Fruit fly (Drosophila melanogaster) whole organism, adult: ENCODE measurements around the gene CG14185.
A peak's percentile ranks its signal among the peaks of the same experiment; 100 is the strongest.

Source experiments
- CG11617 ChIP-seq: fragments of 200-800 bp; sonication (Bioruptor generic); optimal IDR thresholded peaks from 2 replicates; lab custom pipeline; 2017; ENCODE audit warnings: mild to moderate bottlenecking, missing biosample characterization, missing genetic modification reagents, missing genetic modification characterization
- CG12768 ChIP-seq: fragments of 200-800 bp; sonication (Bioruptor generic); optimal IDR thresholded peaks from 2 replicates; lab custom pipeline; 2017; ENCODE audit warnings: missing biosample characterization, missing genetic modification characterization, mild to moderate bottlenecking, moderate library complexity, missing genetic modification reagents
- CG14711 ChIP-seq: fragments of 200-800 bp; sonication (Bioruptor generic); optimal IDR thresholded peaks from 2 replicates; lab custom pipeline; 2018; ENCODE audit warnings: missing biosample characterization, mild to moderate bottlenecking, missing genetic modification characterization, moderate library complexity
- CG1620 ChIP-seq: fragments of 200-800 bp; sonication (Bioruptor generic); optimal IDR thresholded peaks from 2 replicates; lab custom pipeline; 2016; ENCODE audit warnings: missing biosample characterization, missing genetic modification characterization
- CG33017 ChIP-seq: fragments of 200-800 bp; sonication (Bioruptor generic); optimal IDR thresholded peaks from 2 replicates; lab custom pipeline; 2018; ENCODE audit warnings: missing biosample characterization, mild to moderate bottlenecking, missing genetic modification characterization, moderate library complexity
- CG5204 ChIP-seq: fragments of 200-800 bp; sonication (Bioruptor generic); optimal IDR thresholded peaks from 2 replicates; lab custom pipeline; 2016; ENCODE audit warnings: missing biosample characterization, missing genetic modification characterization
- CG7045 ChIP-seq: fragments of 200-800 bp; sonication (Bioruptor generic); optimal IDR thresholded peaks from 2 replicates; lab custom pipeline; 2017; ENCODE audit warnings: missing biosample characterization, mild to moderate bottlenecking, missing genetic modification characterization
- CG7101 ChIP-seq: fragments of 200-800 bp; sonication (Bioruptor generic); optimal IDR thresholded peaks from 2 replicates; lab custom pipeline; 2018; ENCODE audit warnings: missing biosample characterization, mild to moderate bottlenecking, missing genetic modification characterization, moderate library complexity
- Clk ChIP-seq: fragments of 200-800 bp; sonication (Bioruptor generic); optimal IDR thresholded peaks from 2 replicates; lab custom pipeline; 2017; ENCODE audit warnings: missing biosample characterization, missing genetic modification characterization
- Crg-1 ChIP-seq: fragments of 200-800 bp; sonication (Bioruptor generic); optimal IDR thresholded peaks from 2 replicates; lab custom pipeline; 2016; ENCODE audit warnings: missing biosample characterization, missing genetic modification characterization
- Hr96 ChIP-seq: fragments of 200-800 bp; sonication (Bioruptor generic); optimal IDR thresholded peaks from 2 replicates; lab custom pipeline; 2016; ENCODE audit warnings: missing biosample characterization, missing genetic modification characterization
- Mnt ChIP-seq: fragments of 200-800 bp; sonication (Bioruptor generic); optimal IDR thresholded peaks from 2 replicates; lab custom pipeline; 2016; ENCODE audit warnings: missing biosample characterization, mild to moderate bottlenecking, missing genetic modification characterization
- bab1 ChIP-seq: fragments of 200-800 bp; sonication (Bioruptor generic); optimal IDR thresholded peaks from 3 replicates; lab custom pipeline; 2019; ENCODE audit warnings: missing biosample characterization, mild to moderate bottlenecking, missing genetic modification characterization, moderate library complexity
- cic ChIP-seq: fragments of 200-800 bp; sonication (Bioruptor generic); optimal IDR thresholded peaks from 2 replicates; lab custom pipeline; 2017; ENCODE audit warnings: missing biosample characterization, mild to moderate bottlenecking, missing genetic modification characterization, moderate library complexity
- cnc ChIP-seq, 2 experiments: fragments of >200 bp; optimal IDR thresholded peaks; 2 replicates each; lab custom pipeline; 2017
- kay ChIP-seq: fragments of 200-800 bp; sonication (Bioruptor generic); peaks from one replicate; lab custom pipeline; 2016; ENCODE audit warnings: missing biosample characterization, missing genetic modification characterization, borderline replicate concordance
- ovo ChIP-seq: fragments of 200-800 bp; sonication (Bioruptor generic); optimal IDR thresholded peaks from 2 replicates; lab custom pipeline; 2016; ENCODE audit warnings: missing biosample characterization, missing genetic modification characterization
- pad ChIP-seq: fragments of 200-800 bp; sonication (Bioruptor generic); optimal IDR thresholded peaks from 3 replicates; lab custom pipeline; 2017; ENCODE audit warnings: missing biosample characterization, missing genetic modification characterization, mild to moderate bottlenecking, moderate library complexity, missing genetic modification reagents
- tj ChIP-seq: fragments of 200-800 bp; sonication (Bioruptor generic); optimal IDR thresholded peaks from 3 replicates; lab custom pipeline; 2017; ENCODE audit warnings: missing biosample characterization, mild to moderate bottlenecking, missing genetic modification characterization, moderate library complexity
- toe ChIP-seq: fragments of 200-800 bp; sonication (Bioruptor generic); optimal IDR thresholded peaks from 2 replicates; lab custom pipeline; 2016; ENCODE audit warnings: missing biosample characterization, missing genetic modification characterization

CG14185 gene

DNA sequence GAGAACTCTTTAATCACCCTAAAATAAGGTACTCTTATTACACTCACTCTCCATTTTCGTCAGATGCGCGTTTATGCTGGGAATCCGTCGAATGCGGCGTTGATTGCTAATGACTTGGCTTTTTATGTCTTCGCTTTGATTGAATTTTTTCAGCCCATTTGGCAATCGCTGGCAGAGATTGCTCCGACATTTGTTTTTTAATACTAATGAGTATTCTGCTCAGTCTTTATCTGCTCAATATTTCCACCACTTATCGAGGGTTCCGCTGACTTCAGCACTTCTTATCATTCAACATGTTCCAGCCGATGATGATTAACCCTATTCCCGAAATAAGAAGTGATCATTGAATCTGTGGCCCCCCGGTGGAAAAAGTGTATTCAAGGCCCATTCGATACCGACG, 25.7 kb downstream of the CG14185 start, which contains the start of gene obst-J:
TSS of gene obst-J (minus strand) at position 101 of the 400 bp plus-strand sequence.
- no peak for TF ChIP-seq CG7045 (GFP tag; lab: Kevin White, UChicago)
- TF ChIP-seq pad (GFP tag; lab: Kevin White, UChicago) = no peak
- no peak for TF ChIP-seq cic
- TF ChIP-seq Hr96 (GFP tag; lab: Kevin White, UChicago) = no peak
- no peak for TF ChIP-seq tj (GFP tag; lab: Kevin White, UChicago)
- no peak for TF ChIP-seq bab1
- no peak for TF ChIP-seq toe (GFP tag; lab: Kevin White, UChicago)
- no peak for TF ChIP-seq Clk
- TF ChIP-seq ovo = no peak
- TF ChIP-seq CG5204 (GFP tag; lab: Kevin White, UChicago) = no peak
- no peak for TF ChIP-seq CG7101 (tag; lab: Kevin White, UChicago)
- TF ChIP-seq cnc (optimal IDR thresholded peaks at IDR 0.05; lab: Kevin White, UChicago) = no peak
- TF ChIP-seq CG1620 (GFP tag; lab: Kevin White, UChicago) = no peak
- no peak for TF ChIP-seq CG33017 (tag; lab: Kevin White, UChicago)
- TF ChIP-seq kay = no peak
- TF ChIP-seq Crg-1 (GFP tag; lab: Kevin White, UChicago) = no peak
- no peak for TF ChIP-seq CG11617 (GFP tag; lab: Kevin White, UChicago)
- no peak for TF ChIP-seq CG14711 (tag; lab: Kevin White, UChicago)

dm6 chr3L:20133168-20133567, 27.3 kb downstream of the CG14185 start, which contains the start of gene CG7335:
Gene CG7335 (minus strand): TSS chr3L:20133268.
- TF ChIP-seq cic (no peak), tj (GFP tag; lab: Kevin White, UChicago) (no peak), CG1620 (GFP tag; lab: Kevin White, UChicago) (no peak), bab1 (no peak), Hr96 (GFP tag; lab: Kevin White, UChicago) (no peak), CG5204 (GFP tag; lab: Kevin White, UChicago) (no peak), CG33017 (tag; lab: Kevin White, UChicago) (no peak), Mnt (GFP tag; lab: Kevin White, UChicago) (no peak), cnc (optimal IDR thresholded peaks at IDR 0.05; lab: Kevin White, UChicago) (no peak), kay (no peak), CG11617 (GFP tag; lab: Kevin White, UChicago) (no peak), toe (GFP tag; lab: Kevin White, UChicago) (no peak), CG7045 (GFP tag; lab: Kevin White, UChicago) (no peak), Clk (no peak), CG12768 (GFP tag; lab: Kevin White, UChicago) (no peak), pad (GFP tag; lab: Kevin White, UChicago) (no peak), CG14711 (tag; lab: Kevin White, UChicago) (no peak), ovo (no peak)

- TF ChIP-seq CG12768 (GFP tag; lab: Kevin White, UChicago) (no peak), toe (GFP tag; lab: Kevin White, UChicago) (no peak), cnc (optimal IDR thresholded peaks at IDR 0.05; lab: Kevin White, UChicago) (no peak), CG7045 (GFP tag; lab: Kevin White, UChicago) (no peak), pad (GFP tag; lab: Kevin White, UChicago) (no peak), kay (no peak), Mnt (GFP tag; lab: Kevin White, UChicago) (no peak), CG7101 (tag; lab: Kevin White, UChicago) (no peak), tj (GFP tag; lab: Kevin White, UChicago) (no peak), Hr96 (GFP tag; lab: Kevin White, UChicago) (no peak)
Measured at dm6 chr3L:20138327-20138726, 32.4 kb downstream of the CG14185 start.

DNA sequence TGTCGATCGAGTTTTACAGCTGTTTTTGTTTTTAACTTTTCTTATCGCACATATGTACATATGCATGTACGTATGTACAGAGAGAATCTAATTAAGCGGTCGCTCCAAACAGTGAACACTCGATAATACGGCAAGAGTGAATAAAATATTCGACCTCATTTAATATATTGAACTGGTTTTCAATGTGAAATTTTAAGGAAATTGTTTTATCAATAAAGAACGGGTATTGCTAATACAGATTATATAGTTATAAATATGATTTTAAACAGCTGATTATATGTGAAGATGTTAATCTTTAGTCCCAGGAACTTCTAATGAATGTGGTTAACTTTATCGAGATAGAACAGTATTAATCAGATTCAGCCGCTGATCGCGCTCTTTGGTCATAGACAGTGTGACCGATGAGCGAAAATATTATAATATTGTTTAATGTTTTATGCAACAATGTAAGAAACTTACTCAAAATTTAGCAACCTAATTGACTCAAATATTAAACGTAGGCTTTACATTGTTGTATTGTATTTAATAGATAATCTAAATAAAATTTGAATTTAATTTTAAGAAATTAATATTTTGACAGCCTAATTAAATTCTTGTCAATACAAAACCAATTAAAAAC, 34.8 kb downstream of the CG14185 start, which contains the start of gene CG7328:
TSS of gene CG7328 (minus strand) at position 19 of the 619 bp plus-strand sequence.
- TF ChIP-seq Hr96 (GFP tag; lab: Kevin White, UChicago) = peak; percentile 91
- TF ChIP-seq CG14711 (tag; lab: Kevin White, UChicago) = peak; percentile 82
- peak; percentile 92 for TF ChIP-seq CG11617 (GFP tag; lab: Kevin White, UChicago)
- peak; percentile 92 for TF ChIP-seq CG33017 (tag; lab: Kevin White, UChicago)
- peak; percentile 93 for TF ChIP-seq CG5204 (GFP tag; lab: Kevin White, UChicago)
- TF ChIP-seq toe (GFP tag; lab: Kevin White, UChicago) = peak; percentile 95
- peak; percentile 52 for TF ChIP-seq bab1
- TF ChIP-seq pad (GFP tag; lab: Kevin White, UChicago) = peak; percentile 70
- peak; percentile 74 for TF ChIP-seq Mnt (GFP tag; lab: Kevin White, UChicago)
- TF ChIP-seq CG7101 (tag; lab: Kevin White, UChicago) = peak; percentile 91
- no peak for TF ChIP-seq cnc (optimal IDR thresholded peaks at IDR 0.05; lab: Kevin White, UChicago)
- peak; percentile 83 for TF ChIP-seq CG7045 (GFP tag; lab: Kevin White, UChicago)
- TF ChIP-seq ovo = peak; percentile 78
- TF ChIP-seq Clk = peak; percentile 52
- peak; percentile 58 for TF ChIP-seq cic
- peak; percentile 82 for TF ChIP-seq Crg-1 (GFP tag; lab: Kevin White, UChicago)
- peak; percentile 85 for TF ChIP-seq CG1620 (GFP tag; lab: Kevin White, UChicago)
- peak; percentile 71 for TF ChIP-seq CG12768 (GFP tag; lab: Kevin White, UChicago)
- peak; percentile 72 for TF ChIP-seq tj (GFP tag; lab: Kevin White, UChicago)
- peak; percentile 83 for TF ChIP-seq kay
